Fruit fly (Drosophila melanogaster): ENCODE results near the gene Socs16D.

The Socs16D gene

dm6 chrX:17829083-17829997 lies 2.0 kb upstream of the Socs16D start:
- TF ChIP-seq Sp1 (GFP tag; optimal IDR thresholded peaks at IDR 0.05) (peak; percentile 42), pan (optimal IDR thresholded peaks at IDR 0.05) (no peak), foxo (GFP tag; optimal IDR thresholded peaks at IDR 0.05) (peak in 1 of 2 experiments; percentile 21), Mio (GFP tag; optimal IDR thresholded peaks at IDR 0.05) (no peak), jim (GFP tag; optimal IDR thresholded peaks at IDR 0.05) (no peak), sage (GFP tag; optimal IDR thresholded peaks at IDR 0.05) (no peak), OdsH (GFP tag; optimal IDR thresholded peaks at IDR 0.05) (peak; percentile 63), ey (GFP tag; optimal IDR thresholded peaks at IDR 0.05) (peak; percentile 1), HLH106 (tag; optimal IDR thresholded peaks at IDR 0.05) (peak; percentile 47), h (GFP tag; optimal IDR thresholded peaks at IDR 0.05) (peak; percentile 18), dmrt93B (GFP tag; optimal IDR thresholded peaks at IDR 0.05) (peak; percentile 9), fru (GFP tag; optimal IDR thresholded peaks at IDR 0.05) (peak; percentile 40), brk (GFP tag; optimal IDR thresholded peaks at IDR 0.05) (no peak), rgr (GFP tag; optimal IDR thresholded peaks at IDR 0.05) (peak; percentile 17)

- TF ChIP-seq woc (GFP tag; optimal IDR thresholded peaks at IDR 0.05) (no peak), brk (GFP tag; optimal IDR thresholded peaks at IDR 0.05) (no peak), HLH106 (tag; optimal IDR thresholded peaks at IDR 0.05) (no peak), pan (optimal IDR thresholded peaks at IDR 0.05) (no peak), usp (GFP tag; optimal IDR thresholded peaks at IDR 0.05) (no peak), dl (GFP tag; optimal IDR thresholded peaks at IDR 0.05; ENCODE audit: insufficient read depth in 1 of 2, partially characterized antibody in 2 of 2) (no peak), Myc (optimal IDR thresholded peaks at IDR 0.05) (no peak), rgr (GFP tag; optimal IDR thresholded peaks at IDR 0.05) (no peak), h (GFP tag; optimal IDR thresholded peaks at IDR 0.05) (no peak), fru (GFP tag; optimal IDR thresholded peaks at IDR 0.05) (no peak), N (GFP tag; optimal IDR thresholded peaks at IDR 0.05) (no peak), psq (GFP tag; optimal IDR thresholded peaks at IDR 0.05) (no peak), dmrt93B (GFP tag; optimal IDR thresholded peaks at IDR 0.05) (no peak), sage (GFP tag; optimal IDR thresholded peaks at IDR 0.05) (no peak), CG32264 (GFP tag; optimal IDR thresholded peaks at IDR 0.05) (no peak), Dif (GFP tag; optimal IDR thresholded peaks at IDR 0.05; ENCODE audit: partially characterized antibody) (no peak), lola (GFP tag; optimal IDR thresholded peaks at IDR 0.05) (no peak), Vsx2 (GFP tag; optimal IDR thresholded peaks at IDR 0.05; ENCODE audit: partially characterized antibody) (no peak), ey (GFP tag; optimal IDR thresholded peaks at IDR 0.05) (no peak), Jra (GFP tag; optimal IDR thresholded peaks at IDR 0.05) (no peak)
These were observed 1.1 kb upstream of the Socs16D start for dm6 chrX:17828298-17829033.

- TF ChIP-seq Abd-B (GFP tag; optimal IDR thresholded peaks at IDR 0.05) (no peak), fru (GFP tag; optimal IDR thresholded peaks at IDR 0.05) (peak; percentile 59), ey (GFP tag; optimal IDR thresholded peaks at IDR 0.05) (no peak)
These were observed 5.9 kb downstream of the Socs16D start for dm6 chrX:17821466-17821865.

dm6 chrX:17820252-17820651 lies 7.1 kb downstream of the Socs16D start:
- TF ChIP-seq br (GFP tag; optimal IDR thresholded peaks at IDR 0.05) (no peak), psq (GFP tag; optimal IDR thresholded peaks at IDR 0.05) (peak; percentile 20), fru (GFP tag; optimal IDR thresholded peaks at IDR 0.05) (peak; percentile 18), rgr (GFP tag; optimal IDR thresholded peaks at IDR 0.05) (peak; percentile 30), HLH106 (tag; optimal IDR thresholded peaks at IDR 0.05) (peak; percentile 43), Hr78 (GFP tag; optimal IDR thresholded peaks at IDR 0.05) (no peak), woc (GFP tag; optimal IDR thresholded peaks at IDR 0.05) (no peak), h (GFP tag; optimal IDR thresholded peaks at IDR 0.05) (peak; percentile 22), Myc (optimal IDR thresholded peaks at IDR 0.05) (no peak), CG32264 (GFP tag; optimal IDR thresholded peaks at IDR 0.05) (no peak), usp (GFP tag; optimal IDR thresholded peaks at IDR 0.05) (no peak), foxo (GFP tag; optimal IDR thresholded peaks at IDR 0.05) (peak in 1 of 2 experiments; percentile 49), dsf (GFP tag; optimal IDR thresholded peaks at IDR 0.05; ENCODE audit: borderline replicate concordance) (no peak), dmrt93B (GFP tag; optimal IDR thresholded peaks at IDR 0.05) (no peak), ey (GFP tag; optimal IDR thresholded peaks at IDR 0.05) (peak; percentile 9), Mio (GFP tag; optimal IDR thresholded peaks at IDR 0.05) (no peak), tai (GFP tag; optimal IDR thresholded peaks at IDR 0.05) (no peak), Hr83 (GFP tag; optimal IDR thresholded peaks at IDR 0.05; ENCODE audit: poor library complexity, severe bottlenecking) (no peak), OdsH (GFP tag; optimal IDR thresholded peaks at IDR 0.05) (peak; percentile 53), jim (GFP tag; optimal IDR thresholded peaks at IDR 0.05) (no peak), Hnf4 (GFP tag; optimal IDR thresholded peaks at IDR 0.05) (peak; percentile 34), sage (GFP tag; optimal IDR thresholded peaks at IDR 0.05) (no peak), sv (GFP tag; optimal IDR thresholded peaks at IDR 0.05) (no peak), pan (optimal IDR thresholded peaks at IDR 0.05) (no peak), Abd-B (GFP tag; optimal IDR thresholded peaks at IDR 0.05) (no peak), brk (GFP tag; optimal IDR thresholded peaks at IDR 0.05) (no peak)
